Fruit fly (Drosophila melanogaster) whole organism, embryonic: ENCODE measurements around the gene CG42529.

ENCODE experiments used
- Asciz ChIP-seq: fragments of 200-800 bp; sonication (Bioruptor generic); optimal IDR thresholded peaks from 2 replicates; lab custom pipeline; 2017; ENCODE audit warnings: missing biosample characterization, mild to moderate bottlenecking, missing genetic modification characterization, missing genetic modification reagents
- Blimp-1 ChIP-seq: fragments of 200-800 bp; sonication (Bioruptor generic); optimal IDR thresholded peaks from 3 replicates; lab custom pipeline; 2018; ENCODE audit warnings: missing biosample characterization, missing genetic modification characterization, mild to moderate bottlenecking, moderate library complexity, missing genetic modification reagents
- CG12659 ChIP-seq: fragments of 200-800 bp; sonication (Bioruptor generic); optimal IDR thresholded peaks from 3 replicates; lab custom pipeline; 2017; ENCODE audit warnings: mild to moderate bottlenecking, missing biosample characterization, missing genetic modification reagents, missing genetic modification characterization
- CG12769 ChIP-seq: fragments of 200-800 bp; sonication (Bioruptor generic); optimal IDR thresholded peaks from 2 replicates; lab custom pipeline; 2019; ENCODE audit warnings: missing biosample characterization, mild to moderate bottlenecking, missing genetic modification characterization, moderate library complexity
- CG13424 ChIP-seq: fragments of 200-800 bp; sonication (Bioruptor generic); optimal IDR thresholded peaks from 2 replicates; lab custom pipeline; 2019; ENCODE audit warnings: missing biosample characterization, mild to moderate bottlenecking, missing genetic modification characterization, moderate library complexity
- CG13894 ChIP-seq: fragments of 200-800 bp; sonication (Bioruptor generic); optimal IDR thresholded peaks from 3 replicates; lab custom pipeline; 2018; ENCODE audit warnings: missing biosample characterization, mild to moderate bottlenecking, missing genetic modification characterization, moderate library complexity
- CG14710 ChIP-seq: fragments of 200-800 bp; sonication (Bioruptor generic); optimal IDR thresholded peaks from 3 replicates; lab custom pipeline; 2019; ENCODE audit warnings: missing biosample characterization, mild to moderate bottlenecking, missing genetic modification characterization, moderate library complexity
- CG1603 ChIP-seq: fragments of 200-800 bp; sonication (Bioruptor generic); optimal IDR thresholded peaks from 2 replicates; lab custom pipeline; 2019; ENCODE audit warnings: missing biosample characterization, mild to moderate bottlenecking, missing genetic modification characterization, moderate library complexity
- CG16815 ChIP-seq: fragments of 200-800 bp; sonication (Bioruptor generic); optimal IDR thresholded peaks from 3 replicates; lab custom pipeline; 2017; ENCODE audit warnings: missing biosample characterization, mild to moderate bottlenecking, missing genetic modification characterization
- CG16863 ChIP-seq: fragments of 200-800 bp; sonication (Bioruptor generic); optimal IDR thresholded peaks from 3 replicates; lab custom pipeline; 2016; ENCODE audit warnings: missing biosample characterization, missing genetic modification characterization
- CG17328 ChIP-seq: fragments of 200-800 bp; sonication (Bioruptor generic); IDR thresholded peaks from 2 replicates; pipeline ENCODE4 v1.3.6; 2022; ENCODE audit warnings: missing biosample characterization, missing genetic modification characterization
- CG2202 ChIP-seq: fragments of 200-800 bp; sonication (Bioruptor generic); optimal IDR thresholded peaks from 2 replicates; lab custom pipeline; 2018; ENCODE audit warnings: missing biosample characterization, mild to moderate bottlenecking, missing genetic modification characterization
- CG3281 ChIP-seq: fragments of 200-800 bp; sonication (Bioruptor generic); optimal IDR thresholded peaks from 3 replicates; lab custom pipeline; 2017; ENCODE audit warnings: missing biosample characterization, mild to moderate bottlenecking, missing genetic modification characterization
- CG34376 ChIP-seq: fragments of 200-800 bp; sonication (Bioruptor generic); optimal IDR thresholded peaks from 2 replicates; lab custom pipeline; 2018; ENCODE audit warnings: missing biosample characterization, mild to moderate bottlenecking, missing genetic modification characterization
- CG42726 ChIP-seq: fragments of 200-800 bp; sonication (Bioruptor generic); IDR thresholded peaks from 2 replicates; pipeline ENCODE4 v1.3.6; 2022; ENCODE audit warnings: missing biosample characterization, missing genetic modification characterization; ENCODE audit not compliant: partially characterized antibody
- CG6272 ChIP-seq: fragments of 200-800 bp; sonication (Bioruptor generic); IDR thresholded peaks from 2 replicates; pipeline ENCODE4 v1.3.6; 2022; ENCODE audit warnings: missing biosample characterization, missing genetic modification characterization
- CG6765 ChIP-seq: fragments of 200-800 bp; sonication (Bioruptor generic); optimal IDR thresholded peaks from 3 replicates; lab custom pipeline; 2017; ENCODE audit warnings: missing biosample characterization, mild to moderate bottlenecking, missing genetic modification characterization
- CG7745 ChIP-seq: fragments of 200-800 bp; sonication (Bioruptor generic); optimal IDR thresholded peaks from 2 replicates; lab custom pipeline; 2018; ENCODE audit warnings: missing biosample characterization, mild to moderate bottlenecking, missing genetic modification characterization, moderate library complexity
- CG8478 ChIP-seq: fragments of >200 bp; optimal IDR thresholded peaks from 2 replicates; lab custom pipeline; 2018
- CG9727 ChIP-seq: fragments of 200-800 bp; sonication (Bioruptor generic); optimal IDR thresholded peaks from 3 replicates; lab custom pipeline; 2017; ENCODE audit warnings: missing biosample characterization, mild to moderate bottlenecking, missing genetic modification characterization
- CG9817 ChIP-seq: fragments of 200-800 bp; sonication (Bioruptor generic); optimal IDR thresholded peaks from 2 replicates; lab custom pipeline; 2018; ENCODE audit warnings: missing biosample characterization, mild to moderate bottlenecking, missing genetic modification characterization, moderate library complexity
- CrebB ChIP-seq: fragments of 200-800 bp; sonication (Bioruptor generic); optimal IDR thresholded peaks from 3 replicates; lab custom pipeline; 2018; ENCODE audit warnings: missing biosample characterization, mild to moderate bottlenecking, missing genetic modification characterization
- Doc3 ChIP-seq: fragments of 200-800 bp; sonication (Bioruptor generic); IDR thresholded peaks from 3 replicates; pipeline ENCODE4 v1.3.6; 2022; ENCODE audit warnings: missing biosample characterization, missing genetic modification characterization; ENCODE audit not compliant: partially characterized antibody
- Mes4 ChIP-seq: fragments of 200-800 bp; sonication (Bioruptor generic); optimal IDR thresholded peaks from 2 replicates; lab custom pipeline; 2016; ENCODE audit warnings: missing biosample characterization, missing genetic modification characterization
- Ravus ChIP-seq: fragments of 200-800 bp; sonication (Bioruptor generic); IDR thresholded peaks from 2 replicates; pipeline ENCODE4 v1.3.6; 2022; ENCODE audit warnings: missing biosample characterization, missing genetic modification characterization
- Rx ChIP-seq: fragments of 200-800 bp; sonication (Bioruptor generic); IDR thresholded peaks from 2 replicates; pipeline ENCODE4 v1.3.6; 2022; ENCODE audit warnings: missing biosample characterization, missing genetic modification characterization
- Xbp1 ChIP-seq: fragments of 200-800 bp; sonication (Bioruptor generic); optimal IDR thresholded peaks from 3 replicates; lab custom pipeline; 2016; ENCODE audit warnings: missing biosample characterization, mild to moderate bottlenecking, missing genetic modification characterization
- Xrp1 ChIP-seq: fragments of 200-800 bp; sonication (Bioruptor generic); IDR thresholded peaks from 2 replicates; pipeline ENCODE4 v1.3.6; 2022; ENCODE audit warnings: missing biosample characterization, missing genetic modification characterization
- ase ChIP-seq: fragments of 200-800 bp; sonication (Bioruptor generic); IDR thresholded peaks from 3 replicates; pipeline ENCODE4 v1.3.6; 2022; ENCODE audit warnings: missing biosample characterization, missing genetic modification characterization
- ash1 ChIP-seq: fragments of 200-800 bp; sonication (Bioruptor generic); optimal IDR thresholded peaks from 2 replicates; lab custom pipeline; 2018; ENCODE audit warnings: missing biosample characterization, mild to moderate bottlenecking, missing genetic modification characterization
- br ChIP-seq: fragments of >200 bp; optimal IDR thresholded peaks from 2 replicates; lab custom pipeline; 2017
- ci ChIP-seq: fragments of 200-800 bp; sonication (Bioruptor generic); IDR thresholded peaks from 3 replicates; pipeline ENCODE4 v1.3.6; 2022; ENCODE audit warnings: missing biosample characterization, missing genetic modification characterization
- crc ChIP-seq: fragments of 200-800 bp; sonication (Bioruptor generic); optimal IDR thresholded peaks from 2 replicates; lab custom pipeline; 2016; ENCODE audit warnings: missing biosample characterization, missing genetic modification characterization
- dysf ChIP-seq: fragments of 200-800 bp; sonication (Bioruptor generic); IDR thresholded peaks from 3 replicates; pipeline ENCODE4 v1.3.6; 2022; ENCODE audit warnings: missing biosample characterization, missing genetic modification characterization
- fd102C ChIP-seq: fragments of 200-800 bp; sonication (Bioruptor generic); optimal IDR thresholded peaks from 2 replicates; lab custom pipeline; 2018; ENCODE audit warnings: missing biosample characterization, mild to moderate bottlenecking, missing genetic modification characterization, moderate library complexity
- fd96Cb ChIP-seq: fragments of 200-800 bp; sonication (Bioruptor generic); optimal IDR thresholded peaks from 2 replicates; lab custom pipeline; 2018; ENCODE audit warnings: missing biosample characterization, mild to moderate bottlenecking, missing genetic modification characterization, moderate library complexity
- inv ChIP-seq: fragments of 200-800 bp; sonication (Bioruptor generic); IDR thresholded peaks from 2 replicates; pipeline ENCODE4 v1.3.6; 2022; ENCODE audit warnings: missing biosample characterization, missing genetic modification characterization; ENCODE audit not compliant: partially characterized antibody
- kay ChIP-seq: fragments of 200-800 bp; sonication (Bioruptor generic); optimal IDR thresholded peaks from 2 replicates; lab custom pipeline; 2016; ENCODE audit warnings: missing biosample characterization, missing genetic modification characterization
- mam ChIP-seq: fragments of 200-800 bp; sonication (Bioruptor generic); optimal IDR thresholded peaks from 3 replicates; lab custom pipeline; 2016; ENCODE audit warnings: missing biosample characterization, missing genetic modification characterization
- mirr ChIP-seq: fragments of 200-800 bp; sonication (Bioruptor generic); optimal IDR thresholded peaks from 3 replicates; lab custom pipeline; 2018; ENCODE audit warnings: missing biosample characterization, mild to moderate bottlenecking, missing genetic modification characterization
- nom ChIP-seq: fragments of 200-800 bp; sonication (Bioruptor generic); optimal IDR thresholded peaks from 2 replicates; lab custom pipeline; 2017; ENCODE audit warnings: missing biosample characterization, missing genetic modification characterization, mild to moderate bottlenecking, moderate library complexity, missing genetic modification reagents
- onecut ChIP-seq: fragments of 200-800 bp; sonication (Bioruptor generic); IDR thresholded peaks from 2 replicates; pipeline ENCODE4 v1.3.6; 2022; ENCODE audit warnings: missing biosample characterization, missing genetic modification characterization
- pfk ChIP-seq: fragments of 200-800 bp; sonication (Bioruptor generic); optimal IDR thresholded peaks from 2 replicates; lab custom pipeline; 2018; ENCODE audit warnings: missing biosample characterization, mild to moderate bottlenecking, missing genetic modification characterization, moderate library complexity
- seq ChIP-seq: fragments of 200-800 bp; sonication (Bioruptor generic); IDR thresholded peaks from 2 replicates; pipeline ENCODE4 v1.3.6; 2022; ENCODE audit warnings: missing biosample characterization, missing genetic modification characterization
- sisA ChIP-seq: fragments of 200-800 bp; sonication (Bioruptor generic); IDR thresholded peaks from 2 replicates; pipeline ENCODE4 v1.3.6; 2022; ENCODE audit warnings: missing biosample characterization, missing genetic modification characterization
- sug ChIP-seq: fragments of 200-800 bp; optimal IDR thresholded peaks from 2 replicates; lab custom pipeline; 2019; ENCODE audit warnings: missing biosample characterization, mild to moderate bottlenecking, missing genetic modification characterization, moderate library complexity
- tap ChIP-seq: fragments of 200-800 bp; optimal IDR thresholded peaks from 3 replicates; lab custom pipeline; 2019; ENCODE audit warnings: missing biosample characterization, mild to moderate bottlenecking, missing genetic modification characterization, moderate library complexity
- tio ChIP-seq: fragments of 200-800 bp; sonication (Bioruptor generic); optimal IDR thresholded peaks from 2 replicates; lab custom pipeline; 2017; ENCODE audit warnings: missing biosample characterization, missing genetic modification characterization, inconsistent platforms
- ttk ChIP-seq: fragments of 200-800 bp; sonication (Bioruptor generic); IDR thresholded peaks from 2 replicates; pipeline ENCODE4 v2.1.2; 2022; ENCODE audit warnings: missing biosample characterization, missing genetic modification characterization
- z ChIP-seq: fragments of 200-800 bp; sonication (Bioruptor generic); IDR thresholded peaks from 3 replicates; pipeline ENCODE4 v1.3.6; 2022; ENCODE audit warnings: missing biosample characterization, missing genetic modification characterization
- zen2 ChIP-seq: fragments of 200-800 bp; sonication (Bioruptor generic); IDR thresholded peaks from 3 replicates; pipeline ENCODE4 v1.3.6; 2022; ENCODE audit warnings: missing biosample characterization, missing genetic modification characterization; ENCODE audit not compliant: partially characterized antibody

CG42529 gene

dm6 chr3L:19695057-19695627 lies 33.7 kb upstream of the CG42529 start, which contains the start of gene verm (continued):
- TF ChIP-seq nom (GFP tag; lab: Kevin White, UChicago) (peak; percentile 49), Mes4 (GFP tag; lab: Kevin White, UChicago) (no peak), Rx (GFP tag; lab: Robert Waterston, UW) (no peak), tap (tag; lab: Kevin White, UChicago) (no peak), CG6272 (GFP tag; lab: Robert Waterston, UW) (no peak), Doc3 (GFP tag; lab: Robert Waterston, UW) (no peak), mam (no peak), CG8478 (no peak), fd102C (GFP tag; lab: Kevin White, UChicago) (no peak), Xbp1 (GFP tag; lab: Kevin White, UChicago) (no peak), CG13424 (no peak), Blimp-1 (GFP tag; lab: Kevin White, UChicago) (peak; percentile 38), ash1 (no peak), CG42726 (GFP tag; lab: Robert Waterston, UW) (no peak), CrebB (tag; lab: Kevin White, UChicago) (no peak), inv (GFP tag; lab: Robert Waterston, UW) (no peak), sisA (GFP tag; lab: Robert Waterston, UW) (no peak), CG6765 (GFP tag; lab: Kevin White, UChicago) (no peak), ci (GFP tag; lab: Robert Waterston, UW) (no peak; the same call in 2 of the 3 replicates), onecut (GFP tag; lab: Robert Waterston, UW) (no peak), crc (GFP tag; lab: Kevin White, UChicago) (no peak), Asciz (GFP tag; lab: Kevin White, UChicago) (no peak), zen2 (no peak), ttk (no peak), fd96Cb (tag; lab: Kevin White, UChicago) (no peak), CG12659 (GFP tag; lab: Kevin White, UChicago) (no peak), CG13894 (tag; lab: Kevin White, UChicago) (peak; percentile 35), CG9727 (GFP tag; lab: Kevin White, UChicago) (no peak), CG1603 (tag; lab: Kevin White, UChicago) (no peak), sug (no peak), CG2202 (no peak), CG17328 (GFP tag; lab: Robert Waterston, UW) (0 out of 2 replicates have a peak, but pooled peaks have one; percentile 11), Ravus (no peak), tio (GFP tag; lab: Kevin White, UChicago) (no peak), pfk (GFP tag; lab: Kevin White, UChicago) (no peak), CG7745 (tag; lab: Kevin White, UChicago) (no peak), mirr (no peak), CG12769 (tag; lab: Kevin White, UChicago) (peak; percentile 67), Xrp1 (GFP tag; lab: Robert Waterston, UW) (no peak), CG3281 (GFP tag; lab: Kevin White, UChicago) (no peak), CG16815 (GFP tag; lab: Kevin White, UChicago) (no peak), kay (GFP tag; lab: Kevin White, UChicago) (no peak), ase (no peak), CG16863 (GFP tag; lab: Kevin White, UChicago) (no peak), seq (GFP tag; lab: Robert Waterston, UW) (no peak), dysf (GFP tag; lab: Robert Waterston, UW) (no peak), CG9817 (tag; lab: Kevin White, UChicago) (no peak), z (GFP tag; lab: Robert Waterston, UW) (0 out of 3 replicates have a peak, but pooled peaks have one; percentile 27), CG34376 (GFP tag; lab: Kevin White, UChicago) (no peak), CG14710 (tag; lab: Kevin White, UChicago) (no peak), br (lab: Kevin White, UChicago) (no peak)
